Worm (Caenorhabditis elegans): ENCODE measurements around the gene ttr-44.

Gene ttr-44

DNA sequence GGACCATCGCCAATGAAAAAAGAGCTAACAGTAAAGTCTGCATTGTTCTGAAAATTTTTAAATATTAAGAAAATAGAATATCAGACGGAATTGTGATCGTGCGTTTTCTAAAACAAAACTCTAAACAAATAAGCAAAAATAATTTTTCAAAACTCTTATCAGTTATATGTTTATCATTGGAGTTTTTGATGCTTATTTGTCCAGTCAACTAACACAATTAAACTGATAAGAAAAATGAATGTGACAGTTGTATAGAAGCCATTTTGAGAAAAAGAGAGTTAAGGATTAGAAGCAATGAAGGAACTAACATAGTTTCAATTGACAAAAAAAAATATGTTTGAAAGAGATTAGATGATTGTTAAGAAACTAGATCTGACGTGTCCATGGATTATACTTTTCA lies at the start of gene ttr-44:
ttr-44 (minus strand) TSS at position 47 of the 400 bp plus-strand sequence.
- no peak for TF ChIP-seq unc-62 (GFP tag; optimal IDR thresholded peaks at IDR 0.05)

DNA sequence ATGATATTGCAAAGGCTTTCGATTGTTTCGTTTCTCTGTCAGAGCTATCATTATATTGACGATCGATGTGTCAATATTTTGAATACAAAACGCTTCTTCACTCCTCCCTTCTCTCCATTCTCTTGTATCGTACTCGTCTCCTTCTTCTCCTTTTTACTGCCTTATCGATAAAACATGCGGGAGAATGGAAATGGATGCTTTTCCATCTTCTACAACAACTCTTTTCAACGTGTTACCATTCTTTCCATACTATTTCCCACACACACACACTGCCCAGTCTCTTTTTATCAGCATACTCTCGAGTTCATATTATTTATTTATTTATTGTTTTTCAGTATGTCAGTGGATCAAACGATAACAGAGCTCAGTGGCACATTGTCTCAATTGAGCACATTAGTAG lies 48.1 kb upstream of the ttr-44 start, which contains the start of gene C50B8.6:
C50B8.6 (plus strand) TSS at position 336 of the 400 bp plus-strand sequence.
- no peak for TF ChIP-seq unc-62 (GFP tag; optimal IDR thresholded peaks at IDR 0.05)

DNA sequence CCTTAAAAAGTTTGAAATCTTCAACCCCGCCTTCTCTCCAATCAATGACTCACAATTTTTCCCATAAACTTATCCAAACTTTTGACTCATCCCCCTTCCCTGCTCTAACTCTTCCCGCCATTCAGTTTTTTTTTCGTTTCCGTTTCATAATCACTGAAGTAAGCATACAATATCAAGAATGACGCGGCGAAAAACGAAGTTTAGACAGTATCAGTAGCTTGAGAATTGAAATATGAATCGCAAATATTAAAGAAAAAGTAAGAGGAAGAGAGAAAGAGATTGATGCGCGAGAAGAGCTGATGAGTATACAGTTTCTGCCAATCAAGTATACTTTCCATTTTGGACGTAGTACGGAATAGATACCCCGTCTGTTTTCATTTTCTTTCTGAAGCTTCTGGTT lies 46.9 kb upstream of the ttr-44 start:
- TF ChIP-seq unc-62 (GFP tag; optimal IDR thresholded peaks at IDR 0.05): no peak

DNA sequence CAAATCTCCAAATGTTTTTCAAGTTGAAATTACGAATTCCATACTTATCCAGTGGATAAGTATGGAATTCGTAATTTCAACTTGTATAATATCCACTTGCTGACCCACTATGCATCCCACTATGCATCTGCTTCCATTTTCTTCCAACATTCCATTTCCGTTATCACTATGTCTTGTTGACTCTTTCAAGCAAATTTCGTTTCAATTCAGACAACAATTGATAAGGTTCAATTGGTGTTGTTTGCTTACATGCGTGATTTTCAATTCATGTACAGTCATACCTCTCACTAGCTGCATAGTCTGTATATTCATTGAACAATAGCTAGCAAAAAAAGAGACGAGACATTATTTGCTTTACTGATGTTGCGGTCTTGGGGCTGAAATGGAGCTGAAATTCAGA lies 46.3 kb upstream of the ttr-44 start:
- no peak for TF ChIP-seq unc-62 (GFP tag; optimal IDR thresholded peaks at IDR 0.05)

DNA sequence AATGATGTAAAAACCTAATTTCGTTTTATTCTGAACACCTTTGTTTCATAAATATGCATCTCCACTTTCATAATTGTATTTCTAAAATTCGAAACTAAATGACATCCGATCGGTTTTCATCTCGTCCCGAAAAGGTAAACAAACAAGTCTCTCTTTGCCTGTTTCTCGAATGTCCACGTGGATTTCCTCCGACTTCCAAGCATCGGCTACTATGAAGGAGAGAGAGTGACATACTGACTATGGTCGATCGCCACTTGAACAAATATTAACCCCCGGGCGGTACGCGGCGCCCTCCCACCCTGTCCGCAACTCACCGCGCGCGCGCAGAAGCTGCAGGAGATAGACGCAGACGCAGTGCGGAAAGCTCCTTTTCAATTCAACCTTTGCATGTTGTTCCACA lies 45.3 kb upstream of the ttr-44 start:
- TF ChIP-seq unc-62 (GFP tag; optimal IDR thresholded peaks at IDR 0.05): no peak

DNA sequence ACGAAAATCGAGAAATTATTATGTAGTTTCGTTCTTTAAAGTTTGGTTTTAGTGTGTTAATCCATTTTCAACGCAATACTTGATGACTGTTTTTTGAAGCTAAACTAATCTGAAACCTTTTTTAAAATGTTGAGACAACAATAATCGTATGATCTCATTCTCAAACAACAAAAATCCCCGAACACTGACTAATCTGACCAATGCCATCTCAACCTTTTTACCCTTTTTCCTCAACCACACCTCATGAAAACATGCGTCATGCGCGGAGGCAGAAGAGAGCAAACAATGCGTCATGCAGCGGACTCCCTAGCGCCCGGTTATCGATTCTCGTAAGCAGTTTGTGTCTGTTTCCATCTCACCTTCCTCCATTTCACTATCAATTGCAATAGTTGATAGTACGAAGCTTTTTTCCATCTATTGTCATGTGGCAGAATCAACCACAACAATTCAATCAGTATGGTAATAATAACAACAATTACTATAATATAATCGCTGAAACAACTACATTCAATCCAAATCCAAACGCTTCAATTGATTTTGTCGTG lies 41.2 kb upstream of the ttr-44 start, which contains the start of gene C50B8.4:
C50B8.4 (plus strand) TSS at position 299 of the 545 bp plus-strand sequence.
- no peak for TF ChIP-seq unc-62 (GFP tag; optimal IDR thresholded peaks at IDR 0.05)

DNA sequence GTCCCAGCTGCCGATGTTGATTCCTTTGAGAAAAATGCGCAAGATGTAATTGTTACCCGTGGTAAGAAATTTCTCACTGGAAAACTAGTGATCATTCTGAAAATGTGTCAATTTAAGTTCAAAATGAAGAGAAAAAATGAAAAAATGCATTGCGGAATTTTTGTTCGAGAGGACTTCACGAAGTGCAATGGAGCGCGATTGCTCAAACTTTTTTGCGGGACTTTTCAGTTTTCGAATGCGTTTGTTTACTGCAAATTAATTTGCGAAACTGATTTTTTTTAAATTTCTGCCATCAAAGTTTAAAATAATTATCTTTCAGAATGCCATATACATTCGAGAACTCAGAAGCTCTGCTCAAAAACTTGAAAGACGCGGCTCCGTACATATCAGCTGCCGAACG lies 38.0 kb upstream of the ttr-44 start, which contains the start of the genes nuaf-1 and bir-2:
nuaf-1 (minus strand) TSS at position 98 of the 400 bp plus-strand sequence.
bir-2 (plus strand) TSS at position 318 of the 400 bp plus-strand sequence.
- TF ChIP-seq unc-62 (GFP tag; optimal IDR thresholded peaks at IDR 0.05): no peak

DNA sequence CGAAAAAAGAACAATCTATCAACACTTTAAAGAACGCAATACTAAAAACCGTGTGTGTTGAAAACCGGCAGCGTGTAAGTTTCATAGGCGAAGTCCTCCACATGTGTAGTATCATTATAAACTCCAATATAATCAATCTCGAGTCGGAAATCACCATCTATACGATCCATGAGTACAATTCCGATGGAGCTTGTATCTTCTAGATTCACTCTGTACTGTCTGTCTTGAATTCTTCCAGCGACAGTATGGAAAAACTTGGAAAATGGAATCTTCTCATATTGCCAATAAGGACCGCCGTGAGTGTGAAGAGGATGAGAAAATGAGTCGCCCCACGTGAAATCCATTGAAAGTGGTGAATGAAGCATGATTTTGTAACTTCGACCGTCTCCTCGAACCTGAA lies 36.4 kb upstream of the ttr-44 start:
- no peak for TF ChIP-seq unc-62 (GFP tag; optimal IDR thresholded peaks at IDR 0.05)

DNA sequence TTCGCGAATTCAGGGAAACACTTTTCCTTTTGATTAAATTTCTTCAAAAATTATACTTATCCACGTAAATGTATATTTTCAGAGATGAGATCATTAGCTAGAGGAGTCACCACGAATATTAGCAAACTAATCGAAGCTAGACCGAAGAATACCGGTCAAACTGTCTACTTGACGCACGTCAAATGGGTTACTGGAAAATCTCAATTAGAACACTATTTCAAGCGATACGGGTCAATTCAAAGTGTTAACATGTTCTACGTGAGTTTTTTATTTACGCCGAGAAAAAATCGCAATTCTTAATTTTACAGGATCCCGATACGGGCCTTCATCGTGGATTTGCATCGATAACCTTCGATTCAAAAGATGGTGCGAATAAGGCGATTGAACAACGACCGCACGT lies 35.2 kb upstream of the ttr-44 start, which contains the start of gene slrp-1:
slrp-1 (plus strand) TSS at position 83 of the 400 bp plus-strand sequence.
- no peak for TF ChIP-seq unc-62 (GFP tag; optimal IDR thresholded peaks at IDR 0.05)

DNA sequence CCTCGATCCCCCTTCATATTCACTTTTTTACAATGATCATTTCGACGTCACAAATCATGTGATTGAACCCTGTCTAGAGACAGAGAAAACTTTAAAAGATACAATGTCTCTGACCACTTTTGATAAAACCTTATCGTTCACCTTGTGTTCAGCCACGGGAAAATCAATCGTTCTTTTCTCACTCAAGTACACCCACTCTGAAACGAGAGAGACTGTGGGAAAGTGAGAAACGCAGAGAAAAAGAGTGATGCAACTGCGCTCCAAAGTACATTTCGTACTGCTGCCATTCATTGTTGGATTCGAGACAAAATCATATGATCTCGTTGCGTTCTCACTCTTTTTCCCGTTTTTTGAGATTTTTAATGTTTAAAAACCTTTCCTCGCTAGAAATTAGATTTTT lies 34.7 kb upstream of the ttr-44 start:
- no peak for TF ChIP-seq unc-62 (GFP tag; optimal IDR thresholded peaks at IDR 0.05)

DNA sequence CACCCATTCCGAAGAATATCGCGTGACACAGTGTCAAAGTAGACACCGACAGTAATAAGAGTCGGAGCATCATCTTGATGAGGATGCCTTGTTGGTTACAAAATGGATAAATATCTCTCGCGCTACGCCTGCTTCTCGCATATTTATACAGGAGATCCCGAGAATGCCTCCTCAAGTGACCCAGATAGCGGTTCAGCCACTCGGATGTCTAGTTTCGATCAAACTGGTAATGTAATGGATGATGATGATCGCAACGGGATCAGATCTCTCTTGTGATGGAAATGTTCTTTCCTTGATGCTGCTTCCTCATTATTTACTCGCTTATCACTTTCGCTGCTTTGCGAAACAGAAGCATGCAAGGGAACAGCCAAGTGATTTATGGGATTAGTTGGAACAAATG lies 33.3 kb upstream of the ttr-44 start, which contains the start of gene grl-17:
grl-17 (minus strand) TSS at position 101 of the 400 bp plus-strand sequence.
- no peak for TF ChIP-seq unc-62 (GFP tag; optimal IDR thresholded peaks at IDR 0.05)

DNA sequence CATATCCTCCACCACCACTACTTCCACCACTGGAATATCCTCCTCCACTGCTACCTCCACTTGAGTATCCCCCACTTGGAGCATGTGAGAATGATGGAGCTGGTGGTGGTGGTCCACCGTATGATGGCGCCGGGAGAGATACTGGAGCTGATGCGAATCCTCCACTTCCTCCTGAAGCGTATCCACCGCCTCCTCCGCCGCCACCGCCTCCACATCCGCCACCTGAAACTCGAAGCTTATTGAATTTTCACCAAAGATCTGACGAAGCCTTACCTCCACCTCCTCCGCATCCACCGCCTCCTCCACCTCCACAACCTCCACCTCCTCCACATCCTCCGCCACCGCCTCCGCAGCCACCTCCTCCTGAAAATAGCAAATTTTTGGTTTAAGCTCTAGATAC lies 32.2 kb upstream of the ttr-44 start:
- no peak for TF ChIP-seq unc-62 (GFP tag; optimal IDR thresholded peaks at IDR 0.05)

DNA sequence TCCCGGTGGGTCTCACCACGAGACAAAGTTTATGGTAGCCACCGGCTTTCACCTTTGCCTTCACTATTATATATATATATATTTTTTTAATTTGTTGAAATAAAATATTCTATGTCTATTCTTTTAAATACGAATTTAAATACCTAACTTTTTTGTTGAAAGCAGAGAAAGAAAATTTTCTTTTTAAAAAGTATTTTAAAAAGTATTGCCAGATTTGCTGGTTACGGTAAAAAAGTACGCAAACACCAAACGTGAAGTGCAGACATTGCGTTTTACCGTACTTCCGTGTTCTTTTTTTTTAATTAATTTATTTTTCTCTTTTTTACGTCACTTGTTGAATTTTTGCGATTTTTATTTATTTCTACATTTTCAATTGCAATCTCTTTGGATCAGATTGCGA lies 29.4 kb upstream of the ttr-44 start, which contains the start of gene C56A3.8:
C56A3.8 (plus strand) TSS at position 301 of the 400 bp plus-strand sequence.
- TF ChIP-seq unc-62 (GFP tag; optimal IDR thresholded peaks at IDR 0.05): no peak

DNA sequence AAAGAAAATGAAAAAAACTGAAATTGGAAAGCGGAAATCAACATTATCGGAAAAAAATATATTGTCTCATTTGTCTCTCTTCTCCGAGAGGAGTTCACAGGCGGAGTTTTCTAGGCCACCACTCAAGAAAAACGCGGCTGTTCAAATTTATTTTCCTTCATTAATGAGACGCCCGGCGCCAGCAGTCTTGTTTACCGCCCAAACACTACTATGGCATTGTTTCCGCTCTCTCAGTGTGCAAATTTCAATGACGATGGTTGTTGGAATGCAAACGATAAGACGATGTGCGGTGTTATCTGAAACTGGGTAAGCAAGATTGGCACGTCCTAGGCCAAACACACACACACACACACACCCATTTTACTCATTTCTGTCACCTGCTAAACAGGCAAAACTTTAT lies 26.2 kb upstream of the ttr-44 start, which contains the start of gene cav-2:
cav-2 (plus strand) TSS at position 359 of the 400 bp plus-strand sequence.
- no peak for TF ChIP-seq unc-62 (GFP tag; optimal IDR thresholded peaks at IDR 0.05)

DNA sequence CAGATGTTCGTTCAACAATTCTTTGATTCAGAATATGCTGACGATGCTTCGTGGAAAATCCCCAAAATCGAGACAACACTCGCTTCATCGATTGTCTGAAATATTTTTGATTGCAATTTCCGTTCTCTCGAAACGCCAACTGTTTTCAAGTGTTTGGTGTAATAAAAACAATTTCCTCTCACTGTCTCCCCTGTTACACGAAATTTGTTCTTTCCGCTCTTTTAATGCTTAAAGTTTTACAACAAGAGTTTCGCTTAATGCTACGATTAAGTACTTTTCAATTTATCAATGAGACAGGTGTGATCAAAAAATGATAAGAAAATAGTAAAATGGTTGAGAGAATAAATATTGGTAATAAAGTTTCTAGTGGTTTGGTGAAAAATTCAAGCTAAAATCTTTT lies 25.8 kb upstream of the ttr-44 start, which contains the start of gene C56A3.6:
C56A3.6 (minus strand) TSS at position 101 of the 400 bp plus-strand sequence.
- no peak for TF ChIP-seq unc-62 (GFP tag; optimal IDR thresholded peaks at IDR 0.05)

DNA sequence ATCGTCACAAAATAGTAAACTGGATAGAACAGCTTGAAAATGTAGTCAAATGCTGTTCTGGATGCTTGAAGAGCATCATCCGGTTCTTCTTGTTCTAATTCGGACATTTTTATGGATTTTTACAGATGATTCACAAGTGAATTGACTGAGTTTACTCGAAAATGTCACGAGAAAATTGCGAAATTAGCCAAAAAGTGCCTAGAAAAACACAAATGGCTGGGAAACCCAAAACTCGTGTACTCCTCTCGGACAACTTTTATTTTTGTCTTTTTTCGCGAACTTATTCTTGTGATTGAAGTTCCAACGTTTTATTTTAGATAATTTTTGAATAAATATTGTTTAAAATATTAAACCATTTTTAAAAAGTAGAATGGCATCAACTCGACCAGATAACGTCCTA lies 21.1 kb upstream of the ttr-44 start, which contains the start of the genes C56A3.4 and C56A3.5:
C56A3.4 (minus strand) TSS at position 154 of the 400 bp plus-strand sequence.
C56A3.5 (plus strand) TSS at position 367 of the 400 bp plus-strand sequence.
- no peak for TF ChIP-seq unc-62 (GFP tag; optimal IDR thresholded peaks at IDR 0.05)

DNA sequence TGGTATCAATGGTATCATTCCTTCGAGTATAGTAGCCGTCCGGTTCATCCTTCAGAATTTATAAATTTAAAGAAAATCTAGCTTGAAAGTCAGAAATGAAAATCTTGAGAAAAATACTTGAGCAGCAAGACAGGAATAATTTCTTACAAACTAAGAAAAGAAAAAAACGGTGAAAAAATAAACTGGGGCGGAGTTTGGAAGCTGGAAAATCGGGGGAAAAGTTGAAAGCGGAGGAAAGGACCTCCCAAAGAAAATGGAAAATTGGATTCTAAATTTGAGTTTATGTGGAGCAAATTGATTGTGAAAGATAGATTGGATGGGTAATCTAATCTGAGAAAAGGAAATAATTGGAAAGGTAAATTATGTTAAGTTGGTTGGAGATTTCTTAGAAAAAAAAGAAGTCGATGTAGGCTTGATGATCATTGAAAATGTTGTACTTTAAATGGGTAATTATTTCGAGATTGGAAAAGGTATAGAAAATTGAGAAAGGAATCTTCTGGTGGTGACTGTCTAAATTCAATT lies 5.6 kb upstream of the ttr-44 start, which contains the start of gene frpr-5:
frpr-5 (minus strand) TSS at position 51 of the 522 bp plus-strand sequence.
- no peak for TF ChIP-seq unc-62 (GFP tag; optimal IDR thresholded peaks at IDR 0.05)
